Fruit fly (Drosophila melanogaster): ENCODE measurements around the gene CG7600.

CG7600 gene

DNA sequence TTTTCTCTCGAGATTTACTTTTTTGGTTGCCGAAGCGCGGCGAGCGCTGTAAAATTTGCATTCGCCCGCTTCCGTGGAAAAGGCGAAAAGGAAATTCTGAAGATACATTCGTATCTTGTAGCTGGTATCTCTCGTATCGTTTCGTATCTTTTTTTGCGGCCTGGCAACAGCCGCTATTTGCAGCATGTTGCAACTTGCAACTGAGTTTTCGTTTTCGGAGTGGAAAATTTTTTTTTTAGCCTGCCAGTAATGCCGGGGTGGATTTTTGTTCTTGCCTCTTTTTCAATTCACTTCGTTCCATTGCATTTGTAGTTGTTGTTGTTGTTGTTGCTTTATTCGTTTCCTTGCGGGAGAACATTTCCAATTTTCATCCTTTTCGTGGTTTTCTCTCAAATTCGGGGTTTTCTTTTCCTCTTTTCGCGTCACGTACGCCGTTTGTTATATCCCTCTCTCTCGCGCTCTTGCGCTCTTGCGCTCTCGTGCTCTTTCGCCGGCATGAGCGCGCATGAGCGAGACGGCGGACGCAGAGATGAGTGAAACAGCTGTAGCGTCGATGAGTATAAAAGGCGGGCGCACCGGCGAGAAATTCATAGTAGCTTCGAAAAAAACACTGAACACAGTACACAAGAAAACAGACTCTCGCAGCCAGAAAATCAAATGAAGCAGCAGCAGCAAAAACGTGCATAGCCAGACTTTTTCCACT, 41.3 kb downstream of the CG7600 start, which contains the start of gene scyl (continued):
- TF ChIP-seq CG16863 (GFP tag; optimal IDR thresholded peaks at IDR 0.05), result peak; percentile 26
- TF ChIP-seq tap (tag; optimal IDR thresholded peaks at IDR 0.05), result peak; percentile 40
- TF ChIP-seq en (GFP tag; optimal IDR thresholded peaks at IDR 0.05), result no peak
- TF ChIP-seq pnt (GFP tag; optimal IDR thresholded peaks at IDR 0.05), result peak; percentile 23
- TF ChIP-seq CG4854 (GFP tag; optimal IDR thresholded peaks at IDR 0.05), result peak; percentile 60
- peak; percentile 97 to 99 for TF ChIP-seq Trl (optimal IDR thresholded peaks at IDR 0.05)
- TF ChIP-seq Trl (GFP tag; optimal IDR thresholded peaks at IDR 0.05), result peak; percentile 91
- peak; percentile 37 for TF ChIP-seq gsb-n (tag; optimal IDR thresholded peaks at IDR 0.05)
- TF ChIP-seq jigr1 (GFP tag; IDR thresholded peaks at IDR 0.05), result no peak
- peak; percentile 60; the same call in 2 of the 3 replicates for TF ChIP-seq CG6791 (GFP tag; IDR thresholded peaks at IDR 0.05; ENCODE audit: partially characterized antibody)
- TF ChIP-seq CG10565 (GFP tag; optimal IDR thresholded peaks at IDR 0.05), result no peak
- peak; percentile 65 for TF ChIP-seq ftz-f1 (GFP tag; optimal IDR thresholded peaks at IDR 0.05)
- TF ChIP-seq Sry-β (GFP tag; optimal IDR thresholded peaks at IDR 0.05), result peak; percentile 45
- TF ChIP-seq CG10959 (GFP tag; IDR thresholded peaks at IDR 0.05), result peak; percentile 54; the same call in 1 of the 2 replicates
- TF ChIP-seq lbe (GFP tag; optimal IDR thresholded peaks at IDR 0.05), result peak; percentile 62
- TF ChIP-seq sc (optimal IDR thresholded peaks at IDR 0.05), result no peak
- no peak for TF ChIP-seq sc (GFP tag; optimal IDR thresholded peaks at IDR 0.05)
- peak; percentile 0 for TF ChIP-seq vfl (GFP tag; optimal IDR thresholded peaks at IDR 0.05)
- TF ChIP-seq Doc2 (GFP tag; IDR thresholded peaks at IDR 0.05), result no peak
- peak; percentile 14 for TF ChIP-seq MESR4 (GFP tag; optimal IDR thresholded peaks at IDR 0.05)
- peak; percentile 57 for TF ChIP-seq sd (tag; optimal IDR thresholded peaks at IDR 0.05)
- peak; percentile 75 for TF ChIP-seq Dbx (GFP tag; IDR thresholded peaks at IDR 0.05)
- peak; percentile 13 for TF ChIP-seq nmo (GFP tag; optimal IDR thresholded peaks at IDR 0.05)
- no peak for TF ChIP-seq CG9817 (tag; optimal IDR thresholded peaks at IDR 0.05)
- peak; percentile 40; the same call in 1 of the 2 replicates for TF ChIP-seq CG14014 (GFP tag; IDR thresholded peaks at IDR 0.05)
- 0 out of 2 replicates have a peak, but pooled peaks have one; percentile 33 for TF ChIP-seq CG31224 (GFP tag; IDR thresholded peaks at IDR 0.05)
- TF ChIP-seq CG12769 (tag; optimal IDR thresholded peaks at IDR 0.05), result peak; percentile 81
- TF ChIP-seq CG11456 (GFP tag; IDR thresholded peaks at IDR 0.05), result no peak; the same call in 2 of the 3 replicates
- TF ChIP-seq ci (GFP tag; IDR thresholded peaks at IDR 0.05), result peak; percentile 90
- TF ChIP-seq dmrt11E (tag; optimal IDR thresholded peaks at IDR 0.05), result peak; percentile 17
- TF ChIP-seq CG5953 (GFP tag; IDR thresholded peaks at IDR 0.05), result peak; percentile 72; the same call in 1 of the 2 replicates
- TF ChIP-seq Fer3 (tag; optimal IDR thresholded peaks at IDR 0.05), result peak; percentile 48
- TF ChIP-seq CG6175 (GFP tag; IDR thresholded peaks at IDR 0.05), result peak; percentile 84; the same call in 2 of the 3 replicates
- peak; percentile 78 for TF ChIP-seq CG34224 (GFP tag; IDR thresholded peaks at IDR 0.05; ENCODE audit: partially characterized antibody)
- peak; percentile 82 for TF ChIP-seq Side (GFP tag; optimal IDR thresholded peaks at IDR 0.05)
- no peak for TF ChIP-seq BEAF-32 (GFP tag; optimal IDR thresholded peaks at IDR 0.05)
- TF ChIP-seq NFAT (GFP tag; IDR thresholded peaks at IDR 0.05), result peak; percentile 80
- TF ChIP-seq CG11085 (GFP tag; IDR thresholded peaks at IDR 0.05), result no peak
- peak; percentile 97 for TF ChIP-seq Jarid2 (GFP tag; optimal IDR thresholded peaks at IDR 0.05)
- TF ChIP-seq CG9609 (GFP tag; optimal IDR thresholded peaks at IDR 0.05), result peak; percentile 52
- peak; percentile 69 for TF ChIP-seq Camta (GFP tag; optimal IDR thresholded peaks at IDR 0.05)
- peak; percentile 81 for TF ChIP-seq Opbp (GFP tag; IDR thresholded peaks at IDR 0.05; ENCODE audit: partially characterized antibody)
- TF ChIP-seq zf30C (GFP tag; optimal IDR thresholded peaks at IDR 0.05), result peak; percentile 48
- peak; percentile 51; the same call in 1 of the 3 replicates for TF ChIP-seq B-H1 (GFP tag; IDR thresholded peaks at IDR 0.05)
- no peak for TF ChIP-seq Dref (GFP tag; IDR thresholded peaks at IDR 0.05)
- TF ChIP-seq btn (GFP tag; optimal IDR thresholded peaks at IDR 0.05), result peak; percentile 44
- peak; percentile 78 for TF ChIP-seq zfh1 (GFP tag; IDR thresholded peaks at IDR 0.05)
- TF ChIP-seq Scr (GFP tag; IDR thresholded peaks at IDR 0.05; ENCODE audit: partially characterized antibody), result peak; percentile 55; the same call in 1 of the 2 replicates
- TF ChIP-seq gce (GFP tag; IDR thresholded peaks at IDR 0.05), result peak; percentile 88; the same call in 2 of the 3 replicates
- TF ChIP-seq CG6689 (GFP tag; IDR thresholded peaks at IDR 0.05), result peak; percentile 62
